Worm (Caenorhabditis elegans) whole organism, young adult: ENCODE results near the gene nhr-97.
"Not testable (repeated sequence)": the region's sequence is repeated elsewhere in the genome, so short reads cannot be mapped to it uniquely, and the experiment has no call there.

Experiments
- B0019.2 ChIP-seq: fragments of 200-800 bp; sonication (Bioruptor generic); conservative IDR thresholded peaks from 2 replicates; pipeline ENCODE4 v1.3.6; 2022; ENCODE audit warnings: missing genetic modification reagents, missing genetic modification characterization, missing compliant biosample characterization
- B0261.1 ChIP-seq: sonication (generic microtip); optimal IDR thresholded peaks from 2 replicates; lab custom pipeline; 2016; ENCODE audit warnings: mild to moderate bottlenecking, missing genetic modification characterization, moderate library complexity, missing compliant biosample characterization
- C17E4.6 ChIP-seq: fragments of 200-800 bp; sonication (Bioruptor generic); IDR thresholded peaks from 2 replicates; pipeline ENCODE4 v1.3.6; 2022; ENCODE audit warnings: missing genetic modification reagents, missing genetic modification characterization, missing compliant biosample characterization
- D2030.7 ChIP-seq: fragments of 200-800 bp; sonication (Bioruptor generic); IDR thresholded peaks from 2 replicates; pipeline ENCODE4 v1.3.6; 2022; ENCODE audit warnings: missing genetic modification reagents, missing genetic modification characterization, missing compliant biosample characterization
- F33H1.4 ChIP-seq: fragments of 200-800 bp; sonication (Bioruptor generic); IDR thresholded peaks from 2 replicates; pipeline ENCODE4 v1.3.6; 2022; ENCODE audit warnings: missing genetic modification reagents, missing genetic modification characterization, missing compliant biosample characterization
- F49E8.2 ChIP-seq: sonication (generic microtip); optimal IDR thresholded peaks from 3 replicates; lab custom pipeline; 2017; ENCODE audit warnings: missing genetic modification characterization, mild to moderate bottlenecking, missing compliant biosample characterization, antibody characterized with exemption, moderate library complexity; ENCODE audit not compliant: insufficient read depth
- F52B5.7 ChIP-seq: sonication (generic microtip); optimal IDR thresholded peaks from 2 replicates; lab custom pipeline; 2016; ENCODE audit warnings: mild to moderate bottlenecking, missing genetic modification characterization, missing compliant biosample characterization
- T07F8.4 ChIP-seq: sonication (generic microtip); optimal IDR thresholded peaks from 2 replicates; lab custom pipeline; 2016; ENCODE audit warnings: mild to moderate bottlenecking, missing genetic modification characterization, moderate library complexity, missing compliant biosample characterization
- Y95B8A.8 ChIP-seq: fragments of 200-800 bp; sonication (Bioruptor generic); IDR thresholded peaks from 2 replicates; pipeline ENCODE4 v1.3.6; 2022; ENCODE audit warnings: missing genetic modification reagents, missing genetic modification characterization, missing compliant biosample characterization
- akir-1 ChIP-seq: fragments of 200-800 bp; sonication (Bioruptor generic); optimal IDR thresholded peaks from 2 replicates; lab custom pipeline; 2018; ENCODE audit warnings: mild to moderate bottlenecking, missing genetic modification characterization, moderate library complexity, missing compliant biosample characterization
- aptf-2 ChIP-seq: fragments of 200-800 bp; sonication (Bioruptor generic); conservative IDR thresholded peaks from 2 replicates; pipeline ENCODE4 v1.3.6; 2022; ENCODE audit warnings: missing genetic modification reagents, missing genetic modification characterization, missing compliant biosample characterization
- aptf-3 ChIP-seq: fragments of 200-800 bp; sonication (Bioruptor generic); IDR thresholded peaks from 2 replicates; pipeline ENCODE4 v1.3.6; 2022; ENCODE audit warnings: missing genetic modification characterization, missing compliant biosample characterization
- athp-1 ChIP-seq: sonication (generic microtip); optimal IDR thresholded peaks from 2 replicates; lab custom pipeline; 2017; ENCODE audit warnings: mild to moderate bottlenecking, missing genetic modification characterization, missing compliant biosample characterization
- attf-3 ChIP-seq: fragments of 200-800 bp; sonication (Bioruptor generic); conservative IDR thresholded peaks from 2 replicates; pipeline ENCODE4 v1.3.6; 2022; ENCODE audit warnings: missing genetic modification reagents, missing genetic modification characterization, missing compliant biosample characterization
- ceh-40 ChIP-seq: fragments of 200-800 bp; sonication (Bioruptor generic); IDR thresholded peaks from 2 replicates; pipeline ENCODE4 v1.3.6; 2022; ENCODE audit warnings: missing genetic modification characterization, missing compliant biosample characterization
- ceh-91 ChIP-seq: fragments of 200-800 bp; sonication (Bioruptor generic); IDR thresholded peaks from 2 replicates; pipeline ENCODE4 v1.3.6; 2022; ENCODE audit warnings: missing genetic modification reagents, missing genetic modification characterization, missing compliant biosample characterization
- dox-1 ChIP-seq: fragments of 200-800 bp; sonication (Bioruptor generic); IDR thresholded peaks from 2 replicates; pipeline ENCODE4 v1.3.6; 2022; ENCODE audit warnings: missing genetic modification reagents, missing genetic modification characterization, missing compliant biosample characterization
- dpl-1 ChIP-seq: fragments of 150-350 bp; optimal IDR thresholded peaks from 2 replicates; lab custom pipeline; 2014; ENCODE audit warnings: missing biosample characterization, missing genetic modification reagents, missing genetic modification characterization
- efl-1 ChIP-seq: fragments of 150-350 bp; optimal IDR thresholded peaks from 2 replicates; lab custom pipeline; 2014; ENCODE audit warnings: missing biosample characterization, missing genetic modification reagents, missing genetic modification characterization
- ekl-4 ChIP-seq: fragments of 200-800 bp; sonication (Bioruptor generic); IDR thresholded peaks from 2 replicates; pipeline ENCODE4 v1.3.6; 2022; ENCODE audit warnings: missing genetic modification reagents, missing genetic modification characterization, missing compliant biosample characterization
- hsf-1 ChIP-seq: fragments of 200-800 bp; sonication (Bioruptor generic); IDR thresholded peaks from 2 replicates; pipeline ENCODE4 v1.3.6; 2022; ENCODE audit warnings: missing genetic modification reagents, missing genetic modification characterization, missing compliant biosample characterization
- lin-26 ChIP-seq: fragments of 200-800 bp; sonication (Bioruptor generic); IDR thresholded peaks from 2 replicates; pipeline ENCODE4 v1.3.6; 2022; ENCODE audit warnings: missing genetic modification reagents, missing genetic modification characterization, missing compliant biosample characterization
- lin-35 ChIP-seq, 3 experiments: fragments of 150-350 bp in 2 of 3; sonication (generic microtip) in 1 of 3; optimal IDR thresholded peaks; 2 replicates each; lab custom pipeline; 2014 to 2018; ENCODE audit warnings: missing biosample characterization in 3 of 3, missing genetic modification characterization in 3 of 3, missing genetic modification reagents in 3 of 3
- lsl-1 ChIP-seq: fragments of 200-800 bp; sonication (Bioruptor generic); optimal IDR thresholded peaks from 2 replicates; lab custom pipeline; 2018; ENCODE audit warnings: mild to moderate bottlenecking, missing genetic modification characterization, moderate library complexity, missing compliant biosample characterization
- madf-3 ChIP-seq: fragments of 200-800 bp; sonication (Bioruptor generic); IDR thresholded peaks from 2 replicates; pipeline ENCODE4 v1.3.6; 2022; ENCODE audit warnings: missing genetic modification reagents, missing genetic modification characterization, missing compliant biosample characterization
- madf-6 ChIP-seq: fragments of 200-800 bp; sonication (Bioruptor generic); IDR thresholded peaks from 2 replicates; pipeline ENCODE4 v1.3.6; 2022; ENCODE audit warnings: missing genetic modification reagents, missing genetic modification characterization, missing compliant biosample characterization
- madf-8 ChIP-seq: fragments of 200-800 bp; sonication (Bioruptor generic); conservative IDR thresholded peaks from 2 replicates; pipeline ENCODE4 v1.3.6; 2022; ENCODE audit warnings: missing genetic modification reagents, missing genetic modification characterization, missing compliant biosample characterization
- nfya-2 ChIP-seq: fragments of 200-800 bp; sonication (Bioruptor generic); IDR thresholded peaks from 2 replicates; pipeline ENCODE4 v1.3.6; 2022; ENCODE audit warnings: missing genetic modification reagents, missing genetic modification characterization, missing compliant biosample characterization
- nfyb-1 ChIP-seq: fragments of 200-800 bp; sonication (Bioruptor generic); IDR thresholded peaks from 2 replicates; pipeline ENCODE4 v1.3.6; 2022; ENCODE audit warnings: missing genetic modification reagents, missing genetic modification characterization, missing compliant biosample characterization
- pbrm-1 ChIP-seq: fragments of 200-800 bp; sonication (Bioruptor generic); IDR thresholded peaks from 2 replicates; pipeline ENCODE4 v1.3.6; 2022; ENCODE audit warnings: missing genetic modification reagents, missing genetic modification characterization, missing compliant biosample characterization
- rcor-1 ChIP-seq: fragments of 200-800 bp; sonication (Bioruptor generic); IDR thresholded peaks from 2 replicates; pipeline ENCODE4 v1.3.6; 2022; ENCODE audit warnings: missing genetic modification reagents, missing genetic modification characterization, missing compliant biosample characterization
- snpc-1.1 ChIP-seq: sonication (generic microtip); optimal IDR thresholded peaks from 2 replicates; lab custom pipeline; 2017; ENCODE audit warnings: missing genetic modification characterization, mild to moderate bottlenecking, missing compliant biosample characterization, antibody characterized with exemption, moderate library complexity, missing genotype, missing genetic modification reagents; ENCODE audit not compliant: insufficient read depth
- snpc-3.4 ChIP-seq: sonication (generic microtip); optimal IDR thresholded peaks from 2 replicates; lab custom pipeline; 2017; ENCODE audit warnings: missing genetic modification characterization, mild to moderate bottlenecking, missing compliant biosample characterization, antibody characterized with exemption, moderate library complexity, missing genotype, missing genetic modification reagents
- snpc-4 ChIP-seq, 5 experiments: fragments of 150-350 bp in 1 of 5; sonication (generic microtip) in 4 of 5; optimal IDR thresholded peaks; 2 replicates each; lab custom pipeline; 2014 to 2018; ENCODE audit warnings: missing genetic modification characterization in 5 of 5, missing biosample characterization in 3 of 5, antibody characterized with exemption in 2 of 5, mild to moderate bottlenecking in 2 of 5, missing compliant biosample characterization in 2 of 5, missing genotype in 2 of 5, moderate library complexity in 2 of 5, missing genetic modification reagents in 1 of 5
- tlf-1 ChIP-seq: fragments of 200-800 bp; sonication (Bioruptor generic); optimal IDR thresholded peaks from 2 replicates; lab custom pipeline; 2018; ENCODE audit warnings: mild to moderate bottlenecking, missing genetic modification characterization, missing compliant biosample characterization
- unc-130 ChIP-seq: sonication (generic microtip); optimal IDR thresholded peaks from 2 replicates; lab custom pipeline; 2016; ENCODE audit warnings: missing genetic modification reagents, missing genetic modification characterization, missing compliant biosample characterization
- xnd-1 ChIP-seq: sonication (generic microtip); optimal IDR thresholded peaks from 2 replicates; lab custom pipeline; 2016; ENCODE audit warnings: missing genotype, missing genetic modification reagents, missing genetic modification characterization, missing compliant biosample characterization
- zfh-2 ChIP-seq: fragments of 200-800 bp; sonication (Bioruptor generic); conservative IDR thresholded peaks from 2 replicates; pipeline ENCODE4 v1.3.6; 2022; ENCODE audit warnings: missing genetic modification reagents, missing genetic modification characterization, missing compliant biosample characterization
- ztf-28 ChIP-seq: fragments of 200-800 bp; sonication (Bioruptor generic); IDR thresholded peaks from 2 replicates; pipeline ENCODE4 v1.3.6; 2022; ENCODE audit warnings: missing genetic modification reagents, missing genetic modification characterization, missing compliant biosample characterization

The nhr-97 gene

ce11 chrIV:9740851-9741549, 16.4 kb upstream of the nhr-97 start, which contains the start of gene gln-6:
Gene gln-6, minus strand, starts transcription at chrIV:9740901.
- TF ChIP-seq xnd-1 (tag; lab: Kevin White, UChicago) = peak; percentile 84
- peak; percentile 17 for TF ChIP-seq snpc-1.1 (tag; lab: Kevin White, UChicago)
- TF ChIP-seq pbrm-1 = peak; percentile 37; the same call in 1 of the 2 replicates
- TF ChIP-seq C17E4.6 (GFP tag; lab: Robert Waterston, UW) = peak; percentile 67; the same call in 1 of the 2 replicates
- TF ChIP-seq tlf-1 = peak; percentile 67
- 0 out of 2 replicates have a peak, but pooled peaks have one; percentile 39 for TF ChIP-seq rcor-1 (GFP tag; lab: Robert Waterston, UW)
- TF ChIP-seq F49E8.2 = peak; percentile 40
- TF ChIP-seq unc-130 (GFP tag; lab: Kevin White, UChicago) = peak; percentile 35
- peak; percentile 65 for TF ChIP-seq lsl-1 (GFP tag; lab: Kevin White, UChicago)
- TF ChIP-seq dox-1 (GFP tag; lab: Robert Waterston, UW) = peak; percentile 82
- not testable (repeated sequence) for TF ChIP-seq snpc-4 (GFP tag; optimal IDR thresholded peaks at IDR 0.05; lab: Kevin White, UChicago)
- TF ChIP-seq snpc-4 (tag; optimal IDR thresholded peaks at IDR 0.05; lab: Kevin White, UChicago) = peak in 1 of 4 experiments; percentile 28
- TF ChIP-seq D2030.7 (GFP tag; lab: Robert Waterston, UW) = peak; percentile 91; the same call in 1 of the 2 replicates
- TF ChIP-seq madf-8 (GFP tag; lab: Robert Waterston, UW) = peak; percentile 90
- peak; percentile 32; the same call in 1 of the 2 replicates for TF ChIP-seq aptf-2 (GFP tag; lab: Robert Waterston, UW)
- peak; percentile 25; the same call in 1 of the 2 replicates for TF ChIP-seq nfyb-1 (GFP tag; lab: Robert Waterston, UW)
- 0 out of 2 replicates have a peak, but pooled peaks have one; percentile 38 for TF ChIP-seq ztf-28 (GFP tag; lab: Robert Waterston, UW)
- peak; percentile 71 for TF ChIP-seq F33H1.4 (GFP tag; lab: Robert Waterston, UW)
- peak in 1 of 3 experiments; percentile 44 for TF ChIP-seq lin-35 (GFP tag; optimal IDR thresholded peaks at IDR 0.05; lab: Kevin White, UChicago)
- TF ChIP-seq madf-6 (GFP tag; lab: Robert Waterston, UW) = peak; percentile 96
- TF ChIP-seq ekl-4 (GFP tag; lab: Robert Waterston, UW) = 0 out of 2 replicates have a peak, but pooled peaks have one; percentile 19
- TF ChIP-seq ceh-91 = peak; percentile 89
- TF ChIP-seq Y95B8A.8 = peak; percentile 62; the same call in 1 of the 2 replicates
- TF ChIP-seq dpl-1 (GFP tag; lab: Kevin White, UChicago) = peak; percentile 80
- TF ChIP-seq snpc-3.4 (tag; lab: Kevin White, UChicago) = peak; percentile 51
- TF ChIP-seq hsf-1 (GFP tag; lab: Robert Waterston, UW) = peak; percentile 61; the same call in 1 of the 2 replicates
- TF ChIP-seq madf-3 = peak; percentile 86
- peak; percentile 67 for TF ChIP-seq B0019.2 (GFP tag; lab: Robert Waterston, UW)
- TF ChIP-seq efl-1 (GFP tag; lab: Kevin White, UChicago) = peak; percentile 94

ce11 chrIV:9742883-9743282, 14.6 kb upstream of the nhr-97 start, which contains the start of gene C28D4.7:
Gene C28D4.7, minus strand, starts transcription at chrIV:9743147.
- no peak for TF ChIP-seq zfh-2 (GFP tag; lab: Robert Waterston, UW)
- TF ChIP-seq lin-26 (GFP tag; lab: Robert Waterston, UW) = no peak
- no peak for TF ChIP-seq T07F8.4
- no peak for TF ChIP-seq akir-1 (GFP tag; lab: Kevin White, UChicago)
- TF ChIP-seq B0261.1 (tag; lab: Kevin White, UChicago) = no peak
- no peak for TF ChIP-seq nfya-2 (GFP tag; lab: Robert Waterston, UW)
- no peak for TF ChIP-seq F52B5.7 (tag; lab: Kevin White, UChicago)
- no peak for TF ChIP-seq attf-3 (GFP tag; lab: Robert Waterston, UW)
- no peak for TF ChIP-seq ceh-40 (GFP tag; lab: Robert Waterston, UW)
- no peak for TF ChIP-seq aptf-3 (GFP tag; lab: Robert Waterston, UW)
- TF ChIP-seq athp-1 (tag; lab: Kevin White, UChicago) = no peak
